Fruit fly (Drosophila melanogaster) whole organism, embryonic: ENCODE data around the gene salr.
A peak's percentile ranks its signal among the peaks of the same experiment; 100 is the strongest.

Source experiments
- Adf1 ChIP-seq: fragments of 200-800 bp; sonication (Bioruptor generic); IDR thresholded peaks from 2 replicates; pipeline ENCODE4 v1.3.6; 2022; ENCODE audit warnings: missing biosample characterization, missing genetic modification characterization
- Aef1 ChIP-seq: fragments of 200-800 bp; sonication (Bioruptor generic); IDR thresholded peaks from 3 replicates; pipeline ENCODE4 v1.3.6; 2022; ENCODE audit warnings: missing biosample characterization, missing genetic modification characterization
- Awh ChIP-seq: fragments of 200-800 bp; sonication (Bioruptor generic); IDR thresholded peaks from 2 replicates; pipeline ENCODE4, ENCODE4 v1.3.6; 2022; ENCODE audit warnings: missing biosample characterization, missing genetic modification characterization
- CG10147 ChIP-seq: fragments of 200-800 bp; sonication (Bioruptor generic); optimal IDR thresholded peaks from 2 replicates; lab custom pipeline; 2019; ENCODE audit warnings: missing biosample characterization, mild to moderate bottlenecking, missing genetic modification characterization, moderate library complexity
- CG10209 ChIP-seq: fragments of 200-800 bp; sonication (Bioruptor generic); optimal IDR thresholded peaks from 3 replicates; lab custom pipeline; 2017; ENCODE audit warnings: missing biosample characterization, mild to moderate bottlenecking, missing genetic modification characterization, missing genetic modification reagents
- CG11247 ChIP-seq: fragments of 200-800 bp; sonication (Bioruptor generic); IDR thresholded peaks from 2 replicates; pipeline ENCODE4 v1.3.6; 2022; ENCODE audit warnings: missing biosample characterization, missing genetic modification characterization
- CG13775 ChIP-seq: fragments of 200-800 bp; sonication (Bioruptor generic); optimal IDR thresholded peaks from 3 replicates; lab custom pipeline; 2017; ENCODE audit warnings: missing biosample characterization, mild to moderate bottlenecking, missing genetic modification characterization
- CG17361 ChIP-seq: fragments of 200-800 bp; sonication (Bioruptor generic); IDR thresholded peaks from 3 replicates; pipeline ENCODE4 v1.3.6; 2022; ENCODE audit warnings: missing biosample characterization, missing genetic modification characterization
- CG17612 ChIP-seq: fragments of 200-800 bp; sonication (Bioruptor generic); IDR thresholded peaks from 2 replicates; pipeline ENCODE4 v1.3.6; 2022; ENCODE audit warnings: missing biosample characterization, missing genetic modification characterization
- CG17802 ChIP-seq: fragments of 200-800 bp; sonication (Bioruptor generic); optimal IDR thresholded peaks from 2 replicates; lab custom pipeline; 2018; ENCODE audit warnings: missing biosample characterization, mild to moderate bottlenecking, missing genetic modification characterization, moderate library complexity
- CG2202 ChIP-seq: fragments of 200-800 bp; sonication (Bioruptor generic); optimal IDR thresholded peaks from 2 replicates; lab custom pipeline; 2018; ENCODE audit warnings: missing biosample characterization, mild to moderate bottlenecking, missing genetic modification characterization
- CG2889 ChIP-seq: fragments of 200-800 bp; sonication (Bioruptor generic); IDR thresholded peaks from 3 replicates; pipeline ENCODE4 v1.3.6; 2022; ENCODE audit warnings: missing biosample characterization, missing genetic modification characterization
- CG31388 ChIP-seq: fragments of 200-800 bp; sonication (Bioruptor generic); optimal IDR thresholded peaks from 2 replicates; lab custom pipeline; 2016; ENCODE audit warnings: missing biosample characterization, missing genetic modification characterization
- CG31441 ChIP-seq: fragments of 200-800 bp; sonication (Bioruptor generic); IDR thresholded peaks from 2 replicates; pipeline ENCODE4 v1.3.6; 2022; ENCODE audit warnings: missing biosample characterization, missing genetic modification characterization
- CG33557 ChIP-seq: fragments of 200-800 bp; sonication (Bioruptor generic); optimal IDR thresholded peaks from 2 replicates; lab custom pipeline; 2019; ENCODE audit warnings: missing biosample characterization, mild to moderate bottlenecking, missing genetic modification characterization, moderate library complexity
- CG4424 ChIP-seq: fragments of 200-800 bp; sonication (Bioruptor generic); optimal IDR thresholded peaks from 3 replicates; lab custom pipeline; 2016; ENCODE audit warnings: missing biosample characterization, missing genetic modification characterization
- CG6272 ChIP-seq: fragments of 200-800 bp; sonication (Bioruptor generic); IDR thresholded peaks from 2 replicates; pipeline ENCODE4 v1.3.6; 2022; ENCODE audit warnings: missing biosample characterization, missing genetic modification characterization
- CG6683 ChIP-seq: fragments of 200-800 bp; sonication (Bioruptor generic); optimal IDR thresholded peaks from 2 replicates; lab custom pipeline; 2017; ENCODE audit warnings: missing biosample characterization, mild to moderate bottlenecking, missing genetic modification characterization, missing genetic modification reagents
- CG7987 ChIP-seq: fragments of 200-800 bp; sonication (Bioruptor generic); optimal IDR thresholded peaks from 2 replicates; lab custom pipeline; 2018; ENCODE audit warnings: missing biosample characterization, mild to moderate bottlenecking, missing genetic modification characterization, moderate library complexity
- CG8478 ChIP-seq: fragments of >200 bp; optimal IDR thresholded peaks from 2 replicates; lab custom pipeline; 2018
- Chrac-16 ChIP-seq: fragments of 200-800 bp; sonication (Bioruptor generic); optimal IDR thresholded peaks from 3 replicates; lab custom pipeline; 2016; ENCODE audit warnings: missing biosample characterization, missing genetic modification characterization
- Doc3 ChIP-seq: fragments of 200-800 bp; sonication (Bioruptor generic); IDR thresholded peaks from 3 replicates; pipeline ENCODE4 v1.3.6; 2022; ENCODE audit warnings: missing biosample characterization, missing genetic modification characterization; ENCODE audit not compliant: partially characterized antibody
- Fer3 ChIP-seq: fragments of 200-800 bp; sonication (Bioruptor generic); optimal IDR thresholded peaks from 2 replicates; lab custom pipeline; 2018; ENCODE audit warnings: missing biosample characterization, mild to moderate bottlenecking, missing genetic modification characterization, moderate library complexity
- HLH3B ChIP-seq: fragments of 200-800 bp; sonication (Bioruptor generic); IDR thresholded peaks from 2 replicates; pipeline ENCODE4 v1.3.6; 2022; ENCODE audit warnings: missing biosample characterization, missing genetic modification characterization
- Hmx ChIP-seq: fragments of 200-800 bp; sonication (Bioruptor generic); optimal IDR thresholded peaks from 2 replicates; lab custom pipeline; 2016; ENCODE audit warnings: missing biosample characterization, missing genetic modification characterization
- Hr3 ChIP-seq: fragments of 200-800 bp; sonication (Bioruptor generic); optimal IDR thresholded peaks from 3 replicates; lab custom pipeline; 2016; ENCODE audit warnings: missing biosample characterization, missing genetic modification characterization
- Lhr ChIP-seq: fragments of 200-800 bp; sonication (Bioruptor generic); optimal IDR thresholded peaks from 3 replicates; lab custom pipeline; 2017; ENCODE audit warnings: mild to moderate bottlenecking, missing biosample characterization, missing genetic modification reagents, missing genetic modification characterization
- Neu2 ChIP-seq: fragments of 200-800 bp; sonication (Bioruptor generic); optimal IDR thresholded peaks from 3 replicates; lab custom pipeline; 2016; ENCODE audit warnings: missing biosample characterization, missing genetic modification characterization, borderline replicate concordance
- Sox102F ChIP-seq: fragments of 200-800 bp; sonication (Bioruptor generic); optimal IDR thresholded peaks from 2 replicates; lab custom pipeline; 2018; ENCODE audit warnings: missing biosample characterization, mild to moderate bottlenecking, missing genetic modification characterization, moderate library complexity
- Sry-δ ChIP-seq: fragments of 200-800 bp; sonication (Bioruptor generic); optimal IDR thresholded peaks from 2 replicates; lab custom pipeline; 2016; ENCODE audit warnings: missing biosample characterization, missing genetic modification characterization
- TFAM ChIP-seq: fragments of 200-800 bp; sonication (Bioruptor generic); optimal IDR thresholded peaks from 2 replicates; lab custom pipeline; 2017; ENCODE audit warnings: missing biosample characterization, missing genetic modification characterization, inconsistent platforms
- Usf ChIP-seq: fragments of 200-800 bp; sonication (Bioruptor generic); optimal IDR thresholded peaks from 2 replicates; lab custom pipeline; 2017; ENCODE audit warnings: missing genotype, missing biosample characterization, missing genetic modification characterization
- ato ChIP-seq: fragments of 200-800 bp; sonication (Bioruptor generic); IDR thresholded peaks from 2 replicates; pipeline ENCODE4 v1.3.6; 2022; ENCODE audit warnings: missing biosample characterization, missing genetic modification characterization; ENCODE audit not compliant: partially characterized antibody
- bbx ChIP-seq: fragments of 200-800 bp; sonication (Bioruptor generic); IDR thresholded peaks from 2 replicates; pipeline ENCODE4 v1.3.6; 2022; ENCODE audit warnings: missing biosample characterization, missing genetic modification characterization; ENCODE audit not compliant: partially characterized antibody
- bcd ChIP-seq: fragments of 200-800 bp; sonication (Bioruptor generic); optimal IDR thresholded peaks from 2 replicates; lab custom pipeline; 2017; ENCODE audit warnings: missing biosample characterization, mild to moderate bottlenecking, missing genetic modification characterization
- chinmo ChIP-seq: fragments of 200-800 bp; sonication (Bioruptor generic); IDR thresholded peaks from 4 replicates; pipeline ENCODE4 v1.3.6; 2022; ENCODE audit warnings: missing biosample characterization, missing genetic modification characterization; ENCODE audit not compliant: partially characterized antibody
- ci ChIP-seq: fragments of 200-800 bp; sonication (Bioruptor generic); IDR thresholded peaks from 3 replicates; pipeline ENCODE4 v1.3.6; 2022; ENCODE audit warnings: missing biosample characterization, missing genetic modification characterization
- crc ChIP-seq: fragments of 200-800 bp; sonication (Bioruptor generic); optimal IDR thresholded peaks from 2 replicates; lab custom pipeline; 2016; ENCODE audit warnings: missing biosample characterization, missing genetic modification characterization
- emc ChIP-seq: fragments of 200-800 bp; sonication (Bioruptor generic); optimal IDR thresholded peaks from 2 replicates; lab custom pipeline; 2016; ENCODE audit warnings: missing biosample characterization, missing genetic modification characterization
- eve ChIP-seq, 2 experiments: fragments of >200 bp; optimal IDR thresholded peaks; 2 replicates each; lab custom pipeline; 2017; ENCODE audit warnings: missing biosample characterization in 2 of 2, missing genetic modification characterization in 2 of 2
- fd102C ChIP-seq: fragments of 200-800 bp; sonication (Bioruptor generic); optimal IDR thresholded peaks from 2 replicates; lab custom pipeline; 2018; ENCODE audit warnings: missing biosample characterization, mild to moderate bottlenecking, missing genetic modification characterization, moderate library complexity
- ftz-f1 ChIP-seq: fragments of 200-800 bp; sonication (Bioruptor generic); optimal IDR thresholded peaks from 2 replicates; lab custom pipeline; 2016; ENCODE audit warnings: missing biosample characterization, missing genetic modification characterization
- jing ChIP-seq: fragments of 200-800 bp; sonication (Bioruptor generic); optimal IDR thresholded peaks from 2 replicates; lab custom pipeline; 2018; ENCODE audit warnings: missing biosample characterization, mild to moderate bottlenecking, missing genetic modification characterization
- ken ChIP-seq: fragments of 200-800 bp; sonication (Bioruptor generic); IDR thresholded peaks from 3 replicates; pipeline ENCODE4 v1.3.6; 2022; ENCODE audit warnings: missing biosample characterization, missing genetic modification characterization
- onecut ChIP-seq: fragments of 200-800 bp; sonication (Bioruptor generic); IDR thresholded peaks from 2 replicates; pipeline ENCODE4 v1.3.6; 2022; ENCODE audit warnings: missing biosample characterization, missing genetic modification characterization
- pita ChIP-seq: fragments of 200-800 bp; sonication (Bioruptor generic); optimal IDR thresholded peaks from 2 replicates; lab custom pipeline; 2017; ENCODE audit warnings: missing biosample characterization, mild to moderate bottlenecking, missing genetic modification characterization
- psq ChIP-seq: fragments of 200-800 bp; sonication (Bioruptor generic); optimal IDR thresholded peaks from 2 replicates; lab custom pipeline; 2017; ENCODE audit warnings: missing biosample characterization, missing genetic modification characterization
- pum ChIP-seq: fragments of 200-800 bp; sonication (Bioruptor generic); optimal IDR thresholded peaks from 2 replicates; lab custom pipeline; 2016; ENCODE audit warnings: missing biosample characterization, missing genetic modification characterization
- schlank ChIP-seq: fragments of 200-800 bp; sonication (Bioruptor generic); optimal IDR thresholded peaks from 2 replicates; lab custom pipeline; 2018; ENCODE audit warnings: missing biosample characterization, mild to moderate bottlenecking, missing genetic modification characterization
- sob ChIP-seq: fragments of 200-800 bp; sonication (Bioruptor generic); IDR thresholded peaks from 2 replicates; pipeline ENCODE4 v1.3.6; 2022; ENCODE audit warnings: missing biosample characterization, missing genetic modification characterization
- yki ChIP-seq: fragments of >200 bp; optimal IDR thresholded peaks from 3 replicates; lab custom pipeline; 2018
- zf30C ChIP-seq: fragments of 200-800 bp; sonication (Bioruptor generic); optimal IDR thresholded peaks from 3 replicates; lab custom pipeline; 2018; ENCODE audit warnings: missing biosample characterization, mild to moderate bottlenecking, missing genetic modification characterization
- zfh2 ChIP-seq: fragments of 200-800 bp; sonication (Bioruptor generic); optimal IDR thresholded peaks from 2 replicates; lab custom pipeline; 2016; ENCODE audit warnings: missing biosample characterization, missing genetic modification characterization

salr gene

DNA sequence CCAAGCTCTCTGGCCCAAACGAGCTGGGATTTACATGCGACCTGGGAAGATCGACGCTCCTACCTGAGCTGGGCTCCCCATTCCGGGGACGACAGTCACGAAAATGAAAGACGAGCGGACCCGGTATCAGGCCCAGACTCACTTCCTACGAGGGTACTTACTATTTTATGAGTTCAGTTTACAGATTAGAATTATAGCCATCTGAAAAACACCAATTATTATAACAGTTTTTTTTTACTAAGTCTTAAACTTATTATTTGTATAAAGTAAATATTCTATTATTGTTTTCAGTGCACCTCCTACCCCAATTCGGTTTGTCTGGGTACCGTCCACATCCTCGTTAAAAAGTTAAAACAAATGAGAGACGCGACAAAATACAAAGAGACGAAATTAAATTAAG is 32.3 kb upstream of the salr start (continued):
- TF ChIP-seq psq (GFP tag; lab: Kevin White, UChicago) (no peak), schlank (tag; lab: Kevin White, UChicago) (no peak), CG17612 (GFP tag; lab: Robert Waterston, UW) (no peak), CG31441 (GFP tag; lab: Robert Waterston, UW) (peak; percentile 47), HLH3B (GFP tag; lab: Robert Waterston, UW) (0 out of 2 replicates have a peak, but pooled peaks have one; percentile 15), CG6272 (GFP tag; lab: Robert Waterston, UW) (no peak), zf30C (GFP tag; lab: Kevin White, UChicago) (no peak), ci (GFP tag; lab: Robert Waterston, UW) (no peak), onecut (GFP tag; lab: Robert Waterston, UW) (peak; percentile 23; the same call in 1 of the 2 replicates), ken (no peak), yki (lab: Kevin White, UChicago) (no peak), pita (no peak), Neu2 (no peak), CG17361 (GFP tag; lab: Robert Waterston, UW) (0 out of 3 replicates have a peak, but pooled peaks have one; percentile 31), Lhr (GFP tag; lab: Kevin White, UChicago) (no peak), ftz-f1 (GFP tag; lab: Kevin White, UChicago) (no peak), CG10209 (GFP tag; lab: Kevin White, UChicago) (no peak), Adf1 (no peak), Usf (GFP tag; lab: Kevin White, UChicago) (no peak), fd102C (GFP tag; lab: Kevin White, UChicago) (no peak), CG4424 (GFP tag; lab: Kevin White, UChicago) (peak; percentile 35), crc (no peak), CG11247 (no peak), Hmx (GFP tag; lab: Kevin White, UChicago) (no peak), Sox102F (GFP tag; lab: Kevin White, UChicago) (no peak), zfh2 (GFP tag; lab: Kevin White, UChicago) (no peak), sob (GFP tag; lab: Robert Waterston, UW) (no peak), CG31388 (no peak), Sry-δ (GFP tag; lab: Kevin White, UChicago) (no peak), CG7987 (GFP tag; lab: Kevin White, UChicago) (no peak), ato (GFP tag; lab: Robert Waterston, UW) (no peak), CG13775 (GFP tag; lab: Kevin White, UChicago) (no peak), bcd (GFP tag; lab: Kevin White, UChicago) (no peak), CG10147 (GFP tag; lab: Kevin White, UChicago) (no peak), jing (GFP tag; lab: Kevin White, UChicago) (no peak), bbx (GFP tag; lab: Robert Waterston, UW) (no peak), Fer3 (no peak), Hr3 (GFP tag; lab: Kevin White, UChicago) (no peak), CG2202 (no peak), pum (GFP tag; lab: Kevin White, UChicago) (peak; percentile 1), TFAM (GFP tag; lab: Kevin White, UChicago) (no peak), CG8478 (lab: Kevin White, UChicago) (no peak), Chrac-16 (GFP tag; lab: Kevin White, UChicago) (no peak), CG6683 (GFP tag; lab: Kevin White, UChicago) (no peak), CG17802 (tag; lab: Kevin White, UChicago) (no peak), Awh (GFP tag; lab: Robert Waterston, UW) (no peak), emc (GFP tag; lab: Kevin White, UChicago) (no peak), Doc3 (GFP tag; lab: Robert Waterston, UW) (no peak), chinmo (no peak), Aef1 (no peak), CG2889 (GFP tag; lab: Robert Waterston, UW) (no peak), eve (GFP tag; optimal IDR thresholded peaks at IDR 0.05; lab: Kevin White, UChicago) (peak in 1 of 2 experiments; percentile 10), CG33557 (GFP tag; lab: Kevin White, UChicago) (no peak)
